Fruit fly (Drosophila melanogaster) whole organism, embryonic: ENCODE data around the gene CG4880.

Source experiments
- Atf-2 ChIP-seq: fragments of 200-800 bp; sonication (Bioruptor generic); optimal IDR thresholded peaks from 2 replicates; lab custom pipeline; 2016; ENCODE audit warnings: missing biosample characterization, missing genetic modification characterization
- CG1024 ChIP-seq: fragments of 200-800 bp; sonication (Bioruptor generic); IDR thresholded peaks from 2 replicates; pipeline ENCODE4 v1.3.6; 2022; ENCODE audit warnings: missing biosample characterization, missing genetic modification characterization
- CG10366 ChIP-seq: fragments of 200-800 bp; sonication (Bioruptor generic); IDR thresholded peaks from 2 replicates; pipeline ENCODE4 v1.3.6; 2022; ENCODE audit warnings: missing biosample characterization, missing genetic modification characterization
- CG10565 ChIP-seq: fragments of 200-800 bp; sonication (Bioruptor generic); optimal IDR thresholded peaks from 3 replicates; lab custom pipeline; 2016; ENCODE audit warnings: missing biosample characterization, mild to moderate bottlenecking, missing genetic modification characterization
- CG11247 ChIP-seq: fragments of 200-800 bp; sonication (Bioruptor generic); IDR thresholded peaks from 2 replicates; pipeline ENCODE4 v1.3.6; 2022; ENCODE audit warnings: missing biosample characterization, missing genetic modification characterization
- CG12299 ChIP-seq: fragments of 200-800 bp; sonication (Bioruptor generic); optimal IDR thresholded peaks from 2 replicates; lab custom pipeline; 2018; ENCODE audit warnings: missing biosample characterization, mild to moderate bottlenecking, missing genetic modification characterization
- CG12769 ChIP-seq: fragments of 200-800 bp; sonication (Bioruptor generic); optimal IDR thresholded peaks from 2 replicates; lab custom pipeline; 2019; ENCODE audit warnings: missing biosample characterization, mild to moderate bottlenecking, missing genetic modification characterization, moderate library complexity
- CG1602 ChIP-seq: fragments of 200-800 bp; sonication (Bioruptor generic); optimal IDR thresholded peaks from 3 replicates; lab custom pipeline; 2016; ENCODE audit warnings: missing biosample characterization, missing genetic modification characterization
- CG1647 ChIP-seq: fragments of 200-800 bp; sonication (Bioruptor generic); optimal IDR thresholded peaks from 3 replicates; lab custom pipeline; 2016; ENCODE audit warnings: missing biosample characterization, missing genetic modification characterization
- CG17328 ChIP-seq: fragments of 200-800 bp; sonication (Bioruptor generic); IDR thresholded peaks from 2 replicates; pipeline ENCODE4 v1.3.6; 2022; ENCODE audit warnings: missing biosample characterization, missing genetic modification characterization
- CG18011 ChIP-seq: fragments of 200-800 bp; sonication (Bioruptor generic); optimal IDR thresholded peaks from 2 replicates; lab custom pipeline; 2017; ENCODE audit warnings: missing biosample characterization, missing genetic modification characterization, mild to moderate bottlenecking, moderate library complexity, missing genotype
- CG2129 ChIP-seq: fragments of 200-800 bp; sonication (Bioruptor generic); IDR thresholded peaks from 2 replicates; pipeline ENCODE4 v1.3.6; 2022; ENCODE audit warnings: missing biosample characterization, missing genetic modification characterization; ENCODE audit not compliant: partially characterized antibody
- CG2202 ChIP-seq: fragments of 200-800 bp; sonication (Bioruptor generic); optimal IDR thresholded peaks from 2 replicates; lab custom pipeline; 2018; ENCODE audit warnings: missing biosample characterization, mild to moderate bottlenecking, missing genetic modification characterization
- CG33213 ChIP-seq: fragments of 200-800 bp; sonication (Bioruptor generic); optimal IDR thresholded peaks from 3 replicates; lab custom pipeline; 2016; ENCODE audit warnings: missing biosample characterization, missing genetic modification characterization
- CG34376 ChIP-seq: fragments of 200-800 bp; sonication (Bioruptor generic); optimal IDR thresholded peaks from 2 replicates; lab custom pipeline; 2018; ENCODE audit warnings: missing biosample characterization, mild to moderate bottlenecking, missing genetic modification characterization
- CG3847 ChIP-seq: fragments of 200-800 bp; sonication (Bioruptor generic); IDR thresholded peaks from 2 replicates; pipeline ENCODE4 v1.3.6; 2022; ENCODE audit warnings: missing biosample characterization, missing genetic modification characterization
- CG6813 ChIP-seq: fragments of 200-800 bp; sonication (Bioruptor generic); optimal IDR thresholded peaks from 2 replicates; lab custom pipeline; 2017; ENCODE audit warnings: missing biosample characterization, missing genetic modification characterization, mild to moderate bottlenecking, moderate library complexity, missing genetic modification reagents
- CG7987 ChIP-seq: fragments of 200-800 bp; sonication (Bioruptor generic); optimal IDR thresholded peaks from 2 replicates; lab custom pipeline; 2018; ENCODE audit warnings: missing biosample characterization, mild to moderate bottlenecking, missing genetic modification characterization, moderate library complexity
- CG8478 ChIP-seq: fragments of >200 bp; optimal IDR thresholded peaks from 2 replicates; lab custom pipeline; 2018
- CrebB ChIP-seq: fragments of 200-800 bp; sonication (Bioruptor generic); optimal IDR thresholded peaks from 3 replicates; lab custom pipeline; 2018; ENCODE audit warnings: missing biosample characterization, mild to moderate bottlenecking, missing genetic modification characterization
- Eip74EF ChIP-seq, 2 experiments: fragments of 200-800 bp in 1 of 2; fragments of >200 bp in 1 of 2; sonication (Bioruptor generic) in 1 of 2; optimal IDR thresholded peaks; 2 replicates each; lab custom pipeline; 2017 to 2019; ENCODE audit warnings: missing biosample characterization in 2 of 2, missing genetic modification characterization in 2 of 2, mild to moderate bottlenecking in 1 of 2, moderate library complexity in 1 of 2
- Ets65A ChIP-seq: fragments of 200-800 bp; sonication (Bioruptor generic); peaks from one replicate; lab custom pipeline; 2016; ENCODE audit warnings: missing biosample characterization, missing genetic modification characterization
- GATAe ChIP-seq: fragments of 200-800 bp; sonication (Bioruptor generic); conservative IDR thresholded peaks from 2 replicates; pipeline ENCODE4 v1.3.6; 2022; ENCODE audit warnings: missing biosample characterization, missing genetic modification characterization
- Gug ChIP-seq: fragments of 200-800 bp; sonication (Bioruptor generic); IDR thresholded peaks from 4 replicates; pipeline ENCODE4 v1.3.6; 2022; ENCODE audit warnings: missing biosample characterization, missing genetic modification characterization
- HLH54F ChIP-seq: fragments of 200-800 bp; sonication (Bioruptor generic); optimal IDR thresholded peaks from 3 replicates; lab custom pipeline; 2016; ENCODE audit warnings: missing biosample characterization, missing genetic modification characterization
- Hand ChIP-seq: fragments of 200-800 bp; sonication (Bioruptor generic); optimal IDR thresholded peaks from 2 replicates; lab custom pipeline; 2017; ENCODE audit warnings: mild to moderate bottlenecking, missing biosample characterization, missing genetic modification reagents, missing genetic modification characterization
- Hey ChIP-seq: fragments of 200-800 bp; sonication (Bioruptor generic); optimal IDR thresholded peaks from 3 replicates; lab custom pipeline; 2018; ENCODE audit warnings: missing biosample characterization, mild to moderate bottlenecking, missing genetic modification characterization
- Lpt ChIP-seq: fragments of >200 bp; optimal IDR thresholded peaks from 2 replicates; lab custom pipeline; 2018; ENCODE audit warnings: missing biosample characterization, missing genetic modification characterization
- Nf-YB ChIP-seq: fragments of 200-800 bp; sonication (Bioruptor generic); optimal IDR thresholded peaks from 3 replicates; lab custom pipeline; 2019; ENCODE audit warnings: missing biosample characterization, mild to moderate bottlenecking, missing genetic modification characterization, moderate library complexity
- Ravus ChIP-seq: fragments of 200-800 bp; sonication (Bioruptor generic); IDR thresholded peaks from 2 replicates; pipeline ENCODE4 v1.3.6; 2022; ENCODE audit warnings: missing biosample characterization, missing genetic modification characterization
- Sox100B ChIP-seq: fragments of 200-800 bp; sonication (Bioruptor generic); optimal IDR thresholded peaks from 3 replicates; lab custom pipeline; 2018; ENCODE audit warnings: missing biosample characterization, mild to moderate bottlenecking, missing genetic modification characterization
- Ssrp ChIP-seq: fragments of 200-800 bp; sonication (Bioruptor generic); optimal IDR thresholded peaks from 2 replicates; lab custom pipeline; 2018; ENCODE audit warnings: missing biosample characterization, mild to moderate bottlenecking, missing genetic modification characterization, moderate library complexity
- ac ChIP-seq: fragments of 200-800 bp; sonication (Bioruptor generic); optimal IDR thresholded peaks from 3 replicates; lab custom pipeline; 2017; ENCODE audit warnings: missing biosample characterization, mild to moderate bottlenecking, missing genetic modification characterization
- amos ChIP-seq: fragments of 200-800 bp; sonication (Bioruptor generic); IDR thresholded peaks from 2 replicates; pipeline ENCODE4 v1.3.6; 2022; ENCODE audit warnings: missing biosample characterization, missing genetic modification characterization; ENCODE audit not compliant: partially characterized antibody
- ap ChIP-seq: fragments of 200-800 bp; sonication (Bioruptor generic); IDR thresholded peaks from 2 replicates; pipeline ENCODE4 v1.3.6; 2022; ENCODE audit warnings: missing biosample characterization, missing genetic modification characterization
- br ChIP-seq: fragments of >200 bp; optimal IDR thresholded peaks from 2 replicates; lab custom pipeline; 2017
- caup ChIP-seq: fragments of 200-800 bp; sonication (Bioruptor generic); optimal IDR thresholded peaks from 3 replicates; lab custom pipeline; 2017; ENCODE audit warnings: missing biosample characterization, mild to moderate bottlenecking, missing genetic modification characterization, moderate library complexity; ENCODE audit not compliant: severe bottlenecking
- ci ChIP-seq: fragments of 200-800 bp; sonication (Bioruptor generic); IDR thresholded peaks from 3 replicates; pipeline ENCODE4 v1.3.6; 2022; ENCODE audit warnings: missing biosample characterization, missing genetic modification characterization
- corto ChIP-seq: fragments of 200-800 bp; sonication (Bioruptor generic); optimal IDR thresholded peaks from 2 replicates; lab custom pipeline; 2016; ENCODE audit warnings: missing biosample characterization, mild to moderate bottlenecking, missing genetic modification characterization, moderate library complexity
- crc ChIP-seq: fragments of 200-800 bp; sonication (Bioruptor generic); optimal IDR thresholded peaks from 2 replicates; lab custom pipeline; 2016; ENCODE audit warnings: missing biosample characterization, missing genetic modification characterization
- dmrt11E ChIP-seq: fragments of 200-800 bp; sonication (Bioruptor generic); optimal IDR thresholded peaks from 3 replicates; lab custom pipeline; 2018; ENCODE audit warnings: missing biosample characterization, mild to moderate bottlenecking, missing genetic modification characterization, moderate library complexity
- gcm ChIP-seq: fragments of 200-800 bp; sonication (Bioruptor generic); optimal IDR thresholded peaks from 2 replicates; lab custom pipeline; 2019; ENCODE audit warnings: missing biosample characterization, mild to moderate bottlenecking, missing genetic modification characterization, moderate library complexity
- hbn ChIP-seq: fragments of 200-800 bp; sonication (Bioruptor generic); IDR thresholded peaks from 2 replicates; pipeline ENCODE4 v1.3.6; 2022; ENCODE audit warnings: missing biosample characterization, missing genetic modification characterization; ENCODE audit not compliant: partially characterized antibody
- kay ChIP-seq: fragments of 200-800 bp; sonication (Bioruptor generic); optimal IDR thresholded peaks from 2 replicates; lab custom pipeline; 2016; ENCODE audit warnings: missing biosample characterization, missing genetic modification characterization
- mirr ChIP-seq: fragments of 200-800 bp; sonication (Bioruptor generic); optimal IDR thresholded peaks from 3 replicates; lab custom pipeline; 2018; ENCODE audit warnings: missing biosample characterization, mild to moderate bottlenecking, missing genetic modification characterization
- schlank ChIP-seq: fragments of 200-800 bp; sonication (Bioruptor generic); optimal IDR thresholded peaks from 2 replicates; lab custom pipeline; 2018; ENCODE audit warnings: missing biosample characterization, mild to moderate bottlenecking, missing genetic modification characterization
- sd ChIP-seq: fragments of 200-800 bp; sonication (Bioruptor generic); optimal IDR thresholded peaks from 3 replicates; lab custom pipeline; 2018; ENCODE audit warnings: missing biosample characterization, mild to moderate bottlenecking, missing genetic modification characterization, moderate library complexity
- sna ChIP-seq: fragments of 200-800 bp; sonication (Bioruptor generic); IDR thresholded peaks from 2 replicates; pipeline ENCODE4 v1.3.6; 2022; ENCODE audit warnings: missing biosample characterization, missing genetic modification characterization; ENCODE audit not compliant: partially characterized antibody
- trh ChIP-seq: fragments of 200-800 bp; sonication (Bioruptor generic); optimal IDR thresholded peaks from 2 replicates; lab custom pipeline; 2016; ENCODE audit warnings: missing biosample characterization, missing genetic modification characterization
- ttk ChIP-seq: fragments of 200-800 bp; sonication (Bioruptor generic); IDR thresholded peaks from 2 replicates; pipeline ENCODE4 v2.1.2; 2022; ENCODE audit warnings: missing biosample characterization, missing genetic modification characterization
- wor ChIP-seq: fragments of 200-800 bp; sonication (Bioruptor generic); IDR thresholded peaks from 2 replicates; pipeline ENCODE4 v1.3.6; 2022; ENCODE audit warnings: missing biosample characterization, missing genetic modification characterization

CG4880 gene

DNA sequence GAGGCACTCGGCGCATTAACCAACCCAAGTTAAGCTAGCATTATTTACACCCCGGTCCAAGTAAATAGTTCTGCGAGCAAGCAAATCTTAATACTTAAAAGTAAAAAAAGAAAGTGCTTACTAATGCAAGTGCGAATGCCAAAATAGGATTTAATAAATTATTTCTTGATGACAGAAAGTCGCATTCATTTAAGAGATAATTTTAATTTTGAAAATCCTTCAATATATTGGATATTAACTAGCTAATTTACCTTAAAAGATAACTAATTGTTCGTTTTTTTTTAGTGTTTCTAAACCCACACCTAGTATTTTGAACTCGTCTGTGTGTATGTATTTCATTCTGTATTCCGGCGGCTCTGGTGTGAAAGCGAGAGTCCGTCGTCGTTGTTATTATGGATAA is 31.9 kb upstream of the CG4880 start (continued):
- TF ChIP-seq CG1602 (peak; percentile 9), Atf-2 (GFP tag; lab: Kevin White, UChicago) (no peak), HLH54F (no peak), Gug (GFP tag; lab: Robert Waterston, UW) (no peak), Hand (GFP tag; lab: Kevin White, UChicago) (no peak), caup (GFP tag; lab: Kevin White, UChicago) (peak; percentile 12), CG1024 (GFP tag; lab: Robert Waterston, UW) (no peak), CG8478 (lab: Kevin White, UChicago) (no peak), Nf-YB (GFP tag; lab: Kevin White, UChicago) (peak; percentile 34), CrebB (tag; lab: Kevin White, UChicago) (no peak), Ets65A (GFP tag; lab: Kevin White, UChicago) (peak; percentile 80), CG2202 (no peak), hbn (no peak), br (lab: Kevin White, UChicago) (no peak), CG10565 (no peak), amos (no peak), ttk (GFP tag; lab: Robert Waterston, UW) (peak; percentile 47; the same call in 1 of the 2 replicates), kay (GFP tag; lab: Kevin White, UChicago) (no peak), CG2129 (GFP tag; lab: Robert Waterston, UW) (no peak), gcm (GFP tag; lab: Kevin White, UChicago) (peak; percentile 41), ac (no peak), CG7987 (GFP tag; lab: Kevin White, UChicago) (no peak), ci (GFP tag; lab: Robert Waterston, UW) (0 out of 3 replicates have a peak, but pooled peaks have one; percentile 38), CG18011 (GFP tag; lab: Kevin White, UChicago) (no peak), CG3847 (GFP tag; lab: Robert Waterston, UW) (no peak), sd (tag; lab: Kevin White, UChicago) (no peak), CG33213 (GFP tag; lab: Kevin White, UChicago) (no peak), CG11247 (GFP tag; lab: Robert Waterston, UW) (no peak), dmrt11E (tag; lab: Kevin White, UChicago) (no peak), Sox100B (peak; percentile 77), CG17328 (no peak), GATAe (GFP tag; lab: Robert Waterston, UW) (no peak), CG6813 (GFP tag; lab: Kevin White, UChicago) (no peak), Eip74EF (GFP tag; optimal IDR thresholded peaks at IDR 0.05; lab: Kevin White, UChicago) (peak in 1 of 2 experiments; percentile 79), crc (GFP tag; lab: Kevin White, UChicago) (no peak), CG1647 (GFP tag; lab: Kevin White, UChicago) (no peak), wor (peak; percentile 31; the same call in 1 of the 2 replicates), CG12769 (tag; lab: Kevin White, UChicago) (no peak), mirr (GFP tag; lab: Kevin White, UChicago) (no peak), ap (peak; percentile 15; the same call in 1 of the 2 replicates), Ravus (GFP tag; lab: Robert Waterston, UW) (no peak; the same call in 1 of the 2 replicates), sna (GFP tag; lab: Robert Waterston, UW) (no peak), trh (GFP tag; lab: Kevin White, UChicago) (no peak), CG34376 (GFP tag; lab: Kevin White, UChicago) (no peak), schlank (tag; lab: Kevin White, UChicago) (no peak), Ssrp (tag; lab: Kevin White, UChicago) (peak; percentile 44), corto (GFP tag; lab: Kevin White, UChicago) (no peak), Lpt (GFP tag; lab: Kevin White, UChicago) (no peak), CG12299 (tag; lab: Kevin White, UChicago) (no peak), Hey (no peak), CG10366 (GFP tag; lab: Robert Waterston, UW) (peak; percentile 23; the same call in 1 of the 2 replicates)
